Worm (Caenorhabditis elegans) whole organism, late embryonic: Measurements from ENCODE around the gene W07G4.5.

Experiments
- ahr-1 ChIP-seq: sonication (generic microtip); optimal IDR thresholded peaks from 2 replicates; lab custom pipeline; 2016; ENCODE audit warnings: missing genetic modification characterization, missing compliant biosample characterization
- ceh-18 ChIP-seq: sonication (generic microtip); optimal IDR thresholded peaks from 2 replicates; lab custom pipeline; 2016; ENCODE audit warnings: missing genetic modification characterization, missing compliant biosample characterization
- sox-4 ChIP-seq: sonication (generic microtip); optimal IDR thresholded peaks from 2 replicates; lab custom pipeline; 2017; ENCODE audit warnings: mild to moderate bottlenecking, missing genetic modification characterization, inconsistent platforms, missing compliant biosample characterization

ce11 chrV:13085227-13085640 lies 37.5 kb downstream of the W07G4.5 start:
- TF ChIP-seq ceh-18 (tag; lab: Kevin White, UChicago) (no peak), sox-4 (no peak), ahr-1 (tag; lab: Kevin White, UChicago) (no peak)
